Fruit fly (Drosophila melanogaster) whole organism, embryonic: ENCODE data around the gene CG45676.

Experiments used
- BEAF-32 ChIP-seq: fragments of 200-800 bp; sonication (Bioruptor generic); optimal IDR thresholded peaks from 3 replicates; lab custom pipeline; 2017; ENCODE audit warnings: missing biosample characterization, missing genetic modification characterization, mild to moderate bottlenecking, moderate library complexity, missing genetic modification reagents
- Bgb ChIP-seq: fragments of 200-800 bp; sonication (Bioruptor generic); IDR thresholded peaks from 2 replicates; pipeline ENCODE4 v1.3.6; 2022; ENCODE audit warnings: missing biosample characterization, missing genetic modification characterization; ENCODE audit not compliant: partially characterized antibody
- BtbVII ChIP-seq: fragments of 200-800 bp; sonication (Bioruptor generic); optimal IDR thresholded peaks from 3 replicates; lab custom pipeline; 2017; ENCODE audit warnings: missing biosample characterization, mild to moderate bottlenecking, missing genetic modification characterization
- CG10654 ChIP-seq: fragments of 200-800 bp; sonication (Bioruptor generic); optimal IDR thresholded peaks from 2 replicates; lab custom pipeline; 2016; ENCODE audit warnings: missing biosample characterization, missing genetic modification characterization
- CG11398 ChIP-seq: fragments of 200-800 bp; sonication (Bioruptor generic); optimal IDR thresholded peaks from 2 replicates; lab custom pipeline; 2016; ENCODE audit warnings: missing biosample characterization, missing genetic modification characterization
- CG12155 ChIP-seq: fragments of 200-800 bp; sonication (Bioruptor generic); optimal IDR thresholded peaks from 3 replicates; lab custom pipeline; 2016; ENCODE audit warnings: missing biosample characterization, missing genetic modification characterization
- CG12219 ChIP-seq: fragments of 200-800 bp; sonication (Bioruptor generic); optimal IDR thresholded peaks from 3 replicates; lab custom pipeline; 2018; ENCODE audit warnings: missing biosample characterization, mild to moderate bottlenecking, missing genetic modification characterization
- CG13296 ChIP-seq: fragments of 200-800 bp; sonication (Bioruptor generic); optimal IDR thresholded peaks from 3 replicates; lab custom pipeline; 2018; ENCODE audit warnings: missing biosample characterization, mild to moderate bottlenecking, missing genetic modification characterization
- CG13424 ChIP-seq: fragments of 200-800 bp; sonication (Bioruptor generic); optimal IDR thresholded peaks from 2 replicates; lab custom pipeline; 2019; ENCODE audit warnings: missing biosample characterization, mild to moderate bottlenecking, missing genetic modification characterization, moderate library complexity
- CG1647 ChIP-seq: fragments of 200-800 bp; sonication (Bioruptor generic); optimal IDR thresholded peaks from 3 replicates; lab custom pipeline; 2016; ENCODE audit warnings: missing biosample characterization, missing genetic modification characterization
- CG16863 ChIP-seq: fragments of 200-800 bp; sonication (Bioruptor generic); optimal IDR thresholded peaks from 3 replicates; lab custom pipeline; 2016; ENCODE audit warnings: missing biosample characterization, missing genetic modification characterization
- CG18599 ChIP-seq: fragments of 200-800 bp; sonication (Bioruptor generic); optimal IDR thresholded peaks from 3 replicates; lab custom pipeline; 2017; ENCODE audit warnings: missing biosample characterization, missing genetic modification characterization, mild to moderate bottlenecking, moderate library complexity, missing genetic modification reagents
- CG2199 ChIP-seq: fragments of 200-800 bp; sonication (Bioruptor generic); IDR thresholded peaks from 3 replicates; pipeline ENCODE4 v1.3.6; 2022; ENCODE audit warnings: missing biosample characterization, missing genetic modification characterization
- CG2202 ChIP-seq: fragments of 200-800 bp; sonication (Bioruptor generic); optimal IDR thresholded peaks from 2 replicates; lab custom pipeline; 2018; ENCODE audit warnings: missing biosample characterization, mild to moderate bottlenecking, missing genetic modification characterization
- CG3281 ChIP-seq: fragments of 200-800 bp; sonication (Bioruptor generic); optimal IDR thresholded peaks from 3 replicates; lab custom pipeline; 2017; ENCODE audit warnings: missing biosample characterization, mild to moderate bottlenecking, missing genetic modification characterization
- CG3407 ChIP-seq: fragments of 200-800 bp; sonication (Bioruptor generic); optimal IDR thresholded peaks from 2 replicates; lab custom pipeline; 2018; ENCODE audit warnings: missing biosample characterization, mild to moderate bottlenecking, missing genetic modification characterization
- CG3838 ChIP-seq: fragments of 200-800 bp; sonication (Bioruptor generic); optimal IDR thresholded peaks from 3 replicates; lab custom pipeline; 2016; ENCODE audit warnings: missing biosample characterization, missing genetic modification characterization
- CG4707 ChIP-seq: fragments of 200-800 bp; sonication (Bioruptor generic); optimal IDR thresholded peaks from 2 replicates; lab custom pipeline; 2018; ENCODE audit warnings: missing biosample characterization, mild to moderate bottlenecking, missing genetic modification characterization, moderate library complexity
- CG7372 ChIP-seq: fragments of 200-800 bp; sonication (Bioruptor generic); IDR thresholded peaks from 2 replicates; pipeline ENCODE4 v1.3.6; 2022; ENCODE audit warnings: missing biosample characterization, missing genetic modification characterization
- CG7928 ChIP-seq: fragments of 200-800 bp; sonication (Bioruptor generic); optimal IDR thresholded peaks from 2 replicates; lab custom pipeline; 2017; ENCODE audit warnings: missing biosample characterization, mild to moderate bottlenecking, missing genetic modification characterization
- CG8089 ChIP-seq: fragments of 200-800 bp; sonication (Bioruptor generic); optimal IDR thresholded peaks from 3 replicates; lab custom pipeline; 2016; ENCODE audit warnings: missing biosample characterization, missing genetic modification characterization
- CrebB ChIP-seq: fragments of 200-800 bp; sonication (Bioruptor generic); optimal IDR thresholded peaks from 3 replicates; lab custom pipeline; 2018; ENCODE audit warnings: missing biosample characterization, mild to moderate bottlenecking, missing genetic modification characterization
- D ChIP-seq, 2 experiments: fragments of 200-800 bp in 1 of 2; fragments of >200 bp in 1 of 2; sonication (Bioruptor generic) in 1 of 2; optimal IDR thresholded peaks; 2 replicates in 1 of 2; 3 replicates in 1 of 2; lab custom pipeline; 2017; ENCODE audit warnings: mild to moderate bottlenecking in 1 of 2, missing biosample characterization in 1 of 2, missing genetic modification characterization in 1 of 2, missing genetic modification reagents in 1 of 2
- Fer1 ChIP-seq: fragments of 200-800 bp; sonication (Bioruptor generic); optimal IDR thresholded peaks from 2 replicates; lab custom pipeline; 2017; ENCODE audit warnings: missing biosample characterization, mild to moderate bottlenecking, missing genetic modification characterization
- Fer3 ChIP-seq: fragments of 200-800 bp; sonication (Bioruptor generic); optimal IDR thresholded peaks from 2 replicates; lab custom pipeline; 2018; ENCODE audit warnings: missing biosample characterization, mild to moderate bottlenecking, missing genetic modification characterization, moderate library complexity
- Hey ChIP-seq: fragments of 200-800 bp; sonication (Bioruptor generic); optimal IDR thresholded peaks from 3 replicates; lab custom pipeline; 2018; ENCODE audit warnings: missing biosample characterization, mild to moderate bottlenecking, missing genetic modification characterization
- MTF-1 ChIP-seq: fragments of 200-800 bp; sonication (Bioruptor generic); optimal IDR thresholded peaks from 2 replicates; lab custom pipeline; 2018; ENCODE audit warnings: missing biosample characterization, mild to moderate bottlenecking, missing genetic modification characterization, borderline replicate concordance
- Mad ChIP-seq: fragments of 200-800 bp; sonication (Bioruptor generic); optimal IDR thresholded peaks from 2 replicates; lab custom pipeline; 2016; ENCODE audit warnings: missing biosample characterization, missing genetic modification characterization
- Oaz ChIP-seq: fragments of 200-800 bp; sonication (Bioruptor generic); IDR thresholded peaks from 2 replicates; pipeline ENCODE4 v1.3.6; 2022; ENCODE audit warnings: missing biosample characterization, missing genetic modification characterization
- Scr ChIP-seq: fragments of 200-800 bp; sonication (Bioruptor generic); IDR thresholded peaks from 2 replicates; pipeline ENCODE4 v1.3.6; 2022; ENCODE audit warnings: missing biosample characterization, missing genetic modification characterization; ENCODE audit not compliant: partially characterized antibody
- Spps ChIP-seq: fragments of 200-800 bp; sonication (Bioruptor generic); optimal IDR thresholded peaks from 2 replicates; lab custom pipeline; 2018; ENCODE audit warnings: missing biosample characterization, mild to moderate bottlenecking, missing genetic modification characterization
- Trl ChIP-seq, 3 experiments: fragments of >200 bp in 2 of 3; fragments of 200-800 bp in 1 of 3; sonication (Bioruptor generic) in 1 of 3; optimal IDR thresholded peaks; 2 replicates in 1 of 3; 3 replicates in 2 of 3; lab custom pipeline; 2016 to 2017; ENCODE audit warnings: missing biosample characterization in 1 of 3, missing genetic modification characterization in 1 of 3
- Usf ChIP-seq: fragments of 200-800 bp; sonication (Bioruptor generic); optimal IDR thresholded peaks from 2 replicates; lab custom pipeline; 2017; ENCODE audit warnings: missing genotype, missing biosample characterization, missing genetic modification characterization
- amos ChIP-seq: fragments of 200-800 bp; sonication (Bioruptor generic); IDR thresholded peaks from 2 replicates; pipeline ENCODE4 v1.3.6; 2022; ENCODE audit warnings: missing biosample characterization, missing genetic modification characterization; ENCODE audit not compliant: partially characterized antibody
- aop ChIP-seq: fragments of 200-800 bp; sonication (Bioruptor generic); IDR thresholded peaks from 2 replicates; pipeline ENCODE4 v1.3.6; 2022; ENCODE audit warnings: missing biosample characterization, missing genetic modification characterization
- en ChIP-seq: fragments of 200-800 bp; sonication (Bioruptor generic); optimal IDR thresholded peaks from 2 replicates; lab custom pipeline; 2016; ENCODE audit warnings: missing biosample characterization, missing genetic modification characterization
- exex ChIP-seq: fragments of 200-800 bp; sonication (Bioruptor generic); optimal IDR thresholded peaks from 4 replicates; lab custom pipeline; 2018; ENCODE audit warnings: missing biosample characterization, mild to moderate bottlenecking, missing genetic modification characterization, moderate library complexity
- gsb ChIP-seq: fragments of 200-800 bp; sonication (Bioruptor generic); IDR thresholded peaks from 2 replicates; pipeline ENCODE4 v1.3.6; 2022; ENCODE audit warnings: missing biosample characterization, missing genetic modification characterization
- ham ChIP-seq: fragments of 200-800 bp; sonication (Bioruptor generic); IDR thresholded peaks from 2 replicates; pipeline ENCODE4 v1.3.6; 2022; ENCODE audit warnings: missing biosample characterization, missing genetic modification characterization
- insv ChIP-seq, 2 experiments: fragments of 200-800 bp; sonication (Bioruptor generic); optimal IDR thresholded peaks; 3 replicates each; lab custom pipeline; 2016 to 2018; ENCODE audit warnings: missing biosample characterization in 2 of 2, missing genetic modification characterization in 2 of 2
- p53 ChIP-seq: fragments of 200-800 bp; sonication (Bioruptor generic); optimal IDR thresholded peaks from 2 replicates; lab custom pipeline; 2016; ENCODE audit warnings: missing biosample characterization, missing genetic modification characterization
- pnt ChIP-seq: fragments of 200-800 bp; sonication (Bioruptor generic); optimal IDR thresholded peaks from 3 replicates; lab custom pipeline; 2016; ENCODE audit warnings: missing biosample characterization, missing genetic modification characterization
- rib ChIP-seq: fragments of 200-800 bp; sonication (Bioruptor generic); IDR thresholded peaks from 2 replicates; pipeline ENCODE4 v1.3.6; 2022; ENCODE audit warnings: missing biosample characterization, missing genetic modification characterization
- row ChIP-seq: fragments of 200-800 bp; sonication (Bioruptor generic); IDR thresholded peaks from 3 replicates; pipeline ENCODE4 v1.3.6; 2022; ENCODE audit warnings: missing biosample characterization, missing genetic modification characterization
- salm ChIP-seq: fragments of 200-800 bp; sonication (Bioruptor generic); optimal IDR thresholded peaks from 2 replicates; lab custom pipeline; 2018; ENCODE audit warnings: missing biosample characterization, mild to moderate bottlenecking, missing genetic modification characterization
- sima ChIP-seq: fragments of 200-800 bp; sonication (Bioruptor generic); optimal IDR thresholded peaks from 2 replicates; lab custom pipeline; 2016; ENCODE audit warnings: missing biosample characterization, missing genetic modification characterization
- ssp ChIP-seq: fragments of 200-800 bp; sonication (Bioruptor generic); IDR thresholded peaks from 2 replicates; pipeline ENCODE4 v1.3.6; 2022; ENCODE audit warnings: missing biosample characterization, missing genetic modification characterization
- twi ChIP-seq: fragments of 200-800 bp; optimal IDR thresholded peaks from 2 replicates; lab custom pipeline; 2019; ENCODE audit warnings: missing biosample characterization, mild to moderate bottlenecking, missing genetic modification characterization, moderate library complexity

The CG45676 gene

DNA sequence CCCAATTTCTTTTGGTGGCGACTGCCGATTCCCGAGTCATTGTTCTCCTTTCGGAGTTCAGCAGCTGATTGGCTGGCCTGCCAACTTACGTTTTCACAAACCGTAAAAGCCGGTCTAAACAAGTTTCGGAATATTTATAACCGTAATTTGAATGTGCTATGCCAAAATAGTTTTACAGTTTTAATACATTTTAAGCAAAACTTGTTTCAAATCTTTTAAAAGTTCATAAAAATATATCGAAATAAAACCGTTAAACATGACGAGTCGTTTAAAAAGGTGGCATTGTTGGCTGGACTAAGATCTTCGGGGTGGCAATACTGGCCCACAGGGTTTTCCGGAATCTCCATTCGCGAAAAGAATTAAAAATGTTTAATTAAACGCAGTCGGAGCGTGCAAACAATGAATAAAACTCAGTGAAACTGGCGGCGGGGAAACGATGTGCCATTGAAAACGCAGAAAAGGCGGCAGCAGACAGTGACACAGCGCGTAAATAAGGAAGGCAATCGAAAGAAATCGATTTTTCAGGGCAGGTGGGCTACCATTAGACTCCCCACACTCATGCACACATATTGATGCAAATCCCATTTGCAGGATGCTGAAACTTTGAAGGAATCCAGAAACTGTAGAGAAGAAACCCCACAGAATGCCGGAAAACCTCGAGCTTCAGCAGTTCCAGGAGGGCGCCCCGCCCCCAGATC is 17.0 kb downstream of the CG45676 start, which contains the start of the genes Exd2 and CG5281 (continued):
- no peak for TF ChIP-seq Oaz (GFP tag; lab: Robert Waterston, UW)
- no peak for TF ChIP-seq gsb
- TF ChIP-seq p53 (GFP tag; lab: Kevin White, UChicago): peak; percentile 26
- TF ChIP-seq CG8089 (GFP tag; lab: Kevin White, UChicago): peak; percentile 35
- TF ChIP-seq CG16863 (GFP tag; lab: Kevin White, UChicago): peak; percentile 53
- no peak for TF ChIP-seq aop (GFP tag; lab: Robert Waterston, UW)
- TF ChIP-seq insv (GFP tag; optimal IDR thresholded peaks at IDR 0.05; lab: Kevin White, UChicago): peak in 1 of 2 experiments; percentile 23
- TF ChIP-seq CG12155 (GFP tag; lab: Kevin White, UChicago): peak; percentile 55
- no peak for TF ChIP-seq Trl (optimal IDR thresholded peaks at IDR 0.05; lab: Kevin White, UChicago)
- peak; percentile 45 for TF ChIP-seq Trl (GFP tag; optimal IDR thresholded peaks at IDR 0.05; lab: Kevin White, UChicago)
- peak; percentile 50 for TF ChIP-seq CG10654 (GFP tag; lab: Kevin White, UChicago)
- peak; percentile 63 for TF ChIP-seq Fer3
- TF ChIP-seq rib (GFP tag; lab: Robert Waterston, UW): no peak
- no peak for TF ChIP-seq CG18599 (GFP tag; lab: Kevin White, UChicago)
- peak; percentile 48; the same call in 1 of the 2 replicates for TF ChIP-seq Scr
- TF ChIP-seq CG3281 (GFP tag; lab: Kevin White, UChicago): peak; percentile 44
- TF ChIP-seq CrebB (tag; lab: Kevin White, UChicago): peak; percentile 52
- TF ChIP-seq CG7928 (GFP tag; lab: Kevin White, UChicago): peak; percentile 36
- peak; percentile 39 for TF ChIP-seq MTF-1 (GFP tag; lab: Kevin White, UChicago)
- TF ChIP-seq ssp (GFP tag; lab: Robert Waterston, UW): no peak
- TF ChIP-seq CG12219: peak; percentile 30
- TF ChIP-seq Mad (GFP tag; lab: Kevin White, UChicago): peak; percentile 7
- TF ChIP-seq ham: no peak
- peak; percentile 18 for TF ChIP-seq Spps
- peak; percentile 57 for TF ChIP-seq CG13296 (GFP tag; lab: Kevin White, UChicago)
- peak; percentile 47 for TF ChIP-seq twi (tag; lab: Kevin White, UChicago)
- TF ChIP-seq exex (tag; lab: Kevin White, UChicago): no peak
- no peak for TF ChIP-seq BtbVII
- TF ChIP-seq Hey (tag; lab: Kevin White, UChicago): peak; percentile 21
- 0 out of 2 replicates have a peak, but pooled peaks have one; percentile 9 for TF ChIP-seq Bgb
- no peak for TF ChIP-seq CG11398 (GFP tag; lab: Kevin White, UChicago)
- peak; percentile 46 for TF ChIP-seq CG1647 (GFP tag; lab: Kevin White, UChicago)
- TF ChIP-seq Fer1: peak; percentile 63
- TF ChIP-seq sima (GFP tag; lab: Kevin White, UChicago): no peak
- peak; percentile 2 for TF ChIP-seq salm (tag; lab: Kevin White, UChicago)
- no peak for TF ChIP-seq CG2199
- peak; percentile 19 for TF ChIP-seq CG2202 (tag; lab: Kevin White, UChicago)
- TF ChIP-seq amos (GFP tag; lab: Robert Waterston, UW): peak; percentile 34; the same call in 1 of the 2 replicates
- peak; percentile 66 for TF ChIP-seq CG13424
- peak; percentile 13 for TF ChIP-seq pnt (GFP tag; lab: Kevin White, UChicago)
- peak; percentile 49 for TF ChIP-seq CG3407 (GFP tag; lab: Kevin White, UChicago)
- TF ChIP-seq Usf (GFP tag; lab: Kevin White, UChicago): no peak
- TF ChIP-seq BEAF-32 (GFP tag; lab: Kevin White, UChicago): peak; percentile 63
- TF ChIP-seq CG3838 (GFP tag; lab: Kevin White, UChicago): peak; percentile 5
- TF ChIP-seq row (GFP tag; lab: Robert Waterston, UW): peak; percentile 38; the same call in 2 of the 3 replicates
- TF ChIP-seq D (optimal IDR thresholded peaks at IDR 0.05; lab: Kevin White, UChicago): no peak
- TF ChIP-seq D (GFP tag; optimal IDR thresholded peaks at IDR 0.05; lab: Kevin White, UChicago): peak; percentile 43
- TF ChIP-seq CG4707 (GFP tag; lab: Kevin White, UChicago): peak; percentile 11
- no peak for TF ChIP-seq CG7372 (GFP tag; lab: Robert Waterston, UW)
- peak; percentile 4 for TF ChIP-seq en
